Worm (Caenorhabditis elegans) whole organism, L3 larva: Measurements from ENCODE around the gene R13H9.6.

Experiments
- aly-2 ChIP-seq: fragments of 150-350 bp; optimal IDR thresholded peaks from 2 replicates; lab custom pipeline; 2014; ENCODE audit warnings: missing biosample characterization, missing genetic modification characterization
- ama-1 ChIP-seq: fragments of 150-350 bp; optimal IDR thresholded peaks from 2 replicates; lab custom pipeline; 2018
- egl-27 ChIP-seq: sonication (generic microtip); optimal IDR thresholded peaks from 4 replicates; lab custom pipeline; 2017; ENCODE audit warnings: missing biosample characterization, missing genetic modification reagents, missing genetic modification characterization
- elt-1 ChIP-seq: fragments of 150-350 bp; optimal IDR thresholded peaks from 2 replicates; lab custom pipeline; 2014; ENCODE audit warnings: missing biosample characterization, missing genetic modification characterization
- elt-3 ChIP-seq, 3 experiments: fragments of 150-350 bp in 1 of 3; sonication (generic microtip) in 2 of 3; optimal IDR thresholded peaks; 2 replicates in 2 of 3; 4 replicates in 1 of 3; lab custom pipeline; 2014 to 2017; ENCODE audit warnings: missing biosample characterization in 3 of 3, missing genetic modification characterization in 3 of 3
- jun-1 ChIP-seq: fragments of 150-350 bp; optimal IDR thresholded peaks from 2 replicates; lab custom pipeline; 2014; ENCODE audit warnings: missing biosample characterization, missing genetic modification reagents, missing genetic modification characterization
- lin-15B ChIP-seq: fragments of 150-350 bp; optimal IDR thresholded peaks from 2 replicates; lab custom pipeline; 2014; ENCODE audit warnings: missing biosample characterization, missing genetic modification characterization
- nfya-1 ChIP-seq: sonication (generic microtip); optimal IDR thresholded peaks from 2 replicates; lab custom pipeline; 2017; ENCODE audit warnings: missing genetic modification characterization, mild to moderate bottlenecking, missing compliant biosample characterization, antibody characterized with exemption, moderate library complexity; ENCODE audit not compliant: insufficient read depth
- nhr-28 ChIP-seq: fragments of 150-350 bp; optimal IDR thresholded peaks from 2 replicates; lab custom pipeline; 2014; ENCODE audit warnings: missing biosample characterization, missing genetic modification characterization
- skn-1 ChIP-seq: fragments of 150-350 bp; optimal IDR thresholded peaks from 2 replicates; lab custom pipeline; 2014; ENCODE audit warnings: missing biosample characterization, missing genetic modification characterization
- snpc-4 ChIP-seq: fragments of 150-350 bp; optimal IDR thresholded peaks from 2 replicates; lab custom pipeline; 2014; ENCODE audit warnings: missing biosample characterization, missing genetic modification characterization

DNA sequence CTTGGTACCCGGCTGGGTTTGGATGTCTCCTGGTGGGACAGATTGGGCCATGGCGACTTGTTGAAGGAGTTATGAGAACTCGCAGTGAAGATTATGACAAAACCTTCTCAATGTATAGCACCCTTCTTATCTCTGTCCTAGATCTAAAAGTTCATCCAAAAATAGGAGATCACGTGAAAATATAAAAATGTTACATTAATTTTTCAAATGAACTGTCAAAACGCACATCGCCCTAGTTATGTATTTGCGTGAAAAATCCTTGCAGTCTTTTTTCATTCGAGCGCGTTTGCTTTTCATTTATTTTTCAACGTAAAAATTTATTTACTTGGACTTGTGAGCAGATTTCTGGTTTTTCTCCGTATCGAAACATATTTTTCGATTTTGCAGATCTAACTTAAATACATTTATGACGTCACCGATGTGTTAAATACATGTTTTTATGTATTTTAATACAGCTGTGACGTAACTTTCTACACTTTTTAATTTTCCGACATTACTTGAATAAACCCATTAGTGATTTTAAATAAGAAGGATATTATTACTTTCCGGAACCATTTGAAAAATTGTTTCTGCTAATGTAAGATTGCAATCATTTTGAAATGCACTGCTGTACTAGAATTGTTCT lies 12.4 kb downstream of the R13H9.6 start, which contains the start of gene msp-55:
- no peak for TF ChIP-seq skn-1
- TF ChIP-seq lin-15B: no peak
- TF ChIP-seq elt-3 (tag; optimal IDR thresholded peaks at IDR 0.05; lab: Kevin White, UChicago): no peak
- no peak for TF ChIP-seq aly-2 (tag; lab: Kevin White, UChicago)
- TF ChIP-seq nfya-1 (tag; lab: Kevin White, UChicago): no peak
- TF ChIP-seq elt-1 (tag; lab: Kevin White, UChicago): no peak
- TF ChIP-seq snpc-4 (tag; lab: Kevin White, UChicago): no peak
- TF ChIP-seq nhr-28: no peak
- no peak for TF ChIP-seq jun-1 (tag; lab: Kevin White, UChicago)
- TF ChIP-seq egl-27 (tag; lab: Kevin White, UChicago): no peak
- no peak for TF ChIP-seq ama-1 (lab: Kevin White, UChicago)
